Worm (Caenorhabditis elegans) whole organism, L2 larva: ENCODE results near the gene clec-56.

Experiments used
- C34F6.9 ChIP-seq: fragments of 150-350 bp; optimal IDR thresholded peaks from 2 replicates; lab custom pipeline; 2014; ENCODE audit warnings: missing biosample characterization, missing genetic modification characterization
- F13H6.1 ChIP-seq: sonication (generic microtip); optimal IDR thresholded peaks from 2 replicates; lab custom pipeline; 2016; ENCODE audit warnings: missing genetic modification characterization, missing compliant biosample characterization
- Y55F3AM.14 ChIP-seq: fragments of 200-800 bp; sonication (Bioruptor generic); optimal IDR thresholded peaks from 2 replicates; lab custom pipeline; 2018; ENCODE audit warnings: mild to moderate bottlenecking, missing genetic modification characterization, missing compliant biosample characterization
- ZK546.5 ChIP-seq: sonication (generic microtip); optimal IDR thresholded peaks from 2 replicates; lab custom pipeline; 2017; ENCODE audit warnings: missing biosample characterization, missing genetic modification characterization
- alr-1 ChIP-seq: fragments of 150-350 bp; optimal IDR thresholded peaks from 2 replicates; lab custom pipeline; 2014; ENCODE audit warnings: missing biosample characterization, missing genetic modification characterization
- aly-2 ChIP-seq: fragments of 150-350 bp; optimal IDR thresholded peaks from 2 replicates; lab custom pipeline; 2014; ENCODE audit warnings: missing biosample characterization, missing genetic modification characterization
- ama-1 ChIP-seq: fragments of 150-350 bp; optimal IDR thresholded peaks from 2 replicates; lab custom pipeline; 2018; ENCODE audit warnings: inconsistent platforms
- blmp-1 ChIP-seq: sonication (generic microtip); optimal IDR thresholded peaks from 2 replicates; lab custom pipeline; 2017; ENCODE audit warnings: missing genetic modification characterization, mild to moderate bottlenecking, missing compliant biosample characterization, antibody characterized with exemption, moderate library complexity; ENCODE audit not compliant: insufficient read depth
- ceh-16 ChIP-seq: fragments of 150-350 bp; optimal IDR thresholded peaks from 2 replicates; lab custom pipeline; 2014; ENCODE audit warnings: missing biosample characterization, missing genetic modification characterization
- ceh-82 ChIP-seq: fragments of 150-350 bp; optimal IDR thresholded peaks from 2 replicates; lab custom pipeline; 2014; ENCODE audit warnings: missing biosample characterization, missing genetic modification characterization
- dmd-4 ChIP-seq: sonication (generic microtip); optimal IDR thresholded peaks from 2 replicates; lab custom pipeline; 2017; ENCODE audit warnings: missing biosample characterization, missing genetic modification characterization
- egl-27 ChIP-seq: sonication (generic microtip); optimal IDR thresholded peaks from 3 replicates; lab custom pipeline; 2017; ENCODE audit warnings: missing biosample characterization, missing genetic modification reagents, missing genetic modification characterization
- elt-1 ChIP-seq: fragments of 150-350 bp; optimal IDR thresholded peaks from 2 replicates; lab custom pipeline; 2014; ENCODE audit warnings: missing biosample characterization, missing genetic modification characterization
- elt-3 ChIP-seq: sonication (generic microtip); optimal IDR thresholded peaks from 2 replicates; lab custom pipeline; 2017; ENCODE audit warnings: missing biosample characterization, missing genetic modification characterization
- fos-1 ChIP-seq: fragments of 150-350 bp; optimal IDR thresholded peaks from 2 replicates; lab custom pipeline; 2014; ENCODE audit warnings: missing biosample characterization, missing genetic modification characterization
- gmeb-1 ChIP-seq: fragments of 150-350 bp; optimal IDR thresholded peaks from 2 replicates; lab custom pipeline; 2014; ENCODE audit warnings: missing biosample characterization, missing genetic modification characterization
- lin-11 ChIP-seq: fragments of 150-350 bp; sonication (generic microtip); optimal IDR thresholded peaks from 2 replicates; lab custom pipeline; 2014; ENCODE audit warnings: missing biosample characterization, missing genetic modification characterization, inconsistent platforms, mixed read lengths
- lin-13 ChIP-seq: fragments of 150-350 bp; optimal IDR thresholded peaks from 2 replicates; lab custom pipeline; 2014; ENCODE audit warnings: missing biosample characterization, missing genetic modification reagents, missing genetic modification characterization
- lsy-2 ChIP-seq, 2 experiments: fragments of 150-350 bp in 1 of 2; sonication (generic microtip) in 1 of 2; optimal IDR thresholded peaks; 2 replicates each; lab custom pipeline; 2014 to 2017; ENCODE audit warnings: missing biosample characterization in 2 of 2, missing genetic modification characterization in 2 of 2
- mab-5 ChIP-seq: fragments of 150-350 bp; optimal IDR thresholded peaks from 2 replicates; lab custom pipeline; 2014; ENCODE audit warnings: missing biosample characterization, missing genetic modification characterization
- mbf-1 ChIP-seq: sonication (generic microtip); optimal IDR thresholded peaks from 2 replicates; lab custom pipeline; 2017; ENCODE audit warnings: missing biosample characterization, missing genetic modification characterization
- nhr-10 ChIP-seq: sonication (generic microtip); optimal IDR thresholded peaks from 2 replicates; lab custom pipeline; 2017; ENCODE audit warnings: missing biosample characterization, missing genetic modification characterization
- nhr-11 ChIP-seq: fragments of 150-350 bp; optimal IDR thresholded peaks from 2 replicates; lab custom pipeline; 2014; ENCODE audit warnings: missing biosample characterization, missing genetic modification characterization
- nhr-12 ChIP-seq: fragments of 150-350 bp; optimal IDR thresholded peaks from 2 replicates; lab custom pipeline; 2014; ENCODE audit warnings: missing biosample characterization, missing genetic modification characterization
- nhr-129 ChIP-seq: fragments of 150-350 bp; optimal IDR thresholded peaks from 2 replicates; lab custom pipeline; 2014; ENCODE audit warnings: missing biosample characterization, missing genetic modification characterization
- nhr-21 ChIP-seq: fragments of 150-350 bp; optimal IDR thresholded peaks from 2 replicates; lab custom pipeline; 2014; ENCODE audit warnings: missing biosample characterization, missing genetic modification characterization
- nhr-23 ChIP-seq: fragments of 150-350 bp; optimal IDR thresholded peaks from 2 replicates; lab custom pipeline; 2014; ENCODE audit warnings: missing biosample characterization, missing genetic modification reagents, missing genetic modification characterization
- nhr-237 ChIP-seq: fragments of 150-350 bp; optimal IDR thresholded peaks from 2 replicates; lab custom pipeline; 2014; ENCODE audit warnings: missing biosample characterization, missing genetic modification characterization
- nhr-25 ChIP-seq: fragments of 150-350 bp; sonication (generic microtip); optimal IDR thresholded peaks from 3 replicates; lab custom pipeline; 2014; ENCODE audit warnings: missing biosample characterization, missing genetic modification characterization
- nhr-6 ChIP-seq: fragments of 150-350 bp; optimal IDR thresholded peaks from 2 replicates; lab custom pipeline; 2014; ENCODE audit warnings: missing biosample characterization, missing genetic modification characterization
- nhr-77 ChIP-seq: fragments of 150-350 bp; optimal IDR thresholded peaks from 2 replicates; lab custom pipeline; 2014; ENCODE audit warnings: missing biosample characterization, missing genetic modification characterization
- peb-1 ChIP-seq: fragments of 150-350 bp; optimal IDR thresholded peaks from 2 replicates; lab custom pipeline; 2014; ENCODE audit warnings: missing biosample characterization, missing genetic modification characterization
- skn-1 ChIP-seq: sonication (generic microtip); optimal IDR thresholded peaks from 2 replicates; lab custom pipeline; 2017; ENCODE audit warnings: missing biosample characterization, missing genetic modification characterization
- sma-3 ChIP-seq: sonication (generic microtip); optimal IDR thresholded peaks from 2 replicates; lab custom pipeline; 2016; ENCODE audit warnings: missing genetic modification reagents, missing genetic modification characterization, missing compliant biosample characterization
- sma-9 ChIP-seq, 2 experiments: fragments of 150-350 bp in 1 of 2; sonication (generic microtip) in 1 of 2; optimal IDR thresholded peaks; 2 replicates each; lab custom pipeline; 2014 to 2016; ENCODE audit warnings: missing genetic modification characterization in 2 of 2, mild to moderate bottlenecking in 1 of 2, missing biosample characterization in 1 of 2, missing compliant biosample characterization in 1 of 2, missing genetic modification reagents in 1 of 2, moderate library complexity in 1 of 2
- unc-39 ChIP-seq: fragments of 150-350 bp; optimal IDR thresholded peaks from 2 replicates; lab custom pipeline; 2014; ENCODE audit warnings: missing biosample characterization, missing genetic modification characterization
- unc-55 ChIP-seq: fragments of 150-350 bp; sonication (generic microtip); optimal IDR thresholded peaks from 3 replicates; lab custom pipeline; 2014; ENCODE audit warnings: missing biosample characterization, missing genetic modification reagents, missing genetic modification characterization
- zag-1 ChIP-seq: fragments of 150-350 bp; optimal IDR thresholded peaks from 2 replicates; lab custom pipeline; 2014; ENCODE audit warnings: missing biosample characterization, missing genetic modification characterization
- ztf-11 ChIP-seq: sonication (generic microtip); optimal IDR thresholded peaks from 2 replicates; lab custom pipeline; 2017; ENCODE audit warnings: missing biosample characterization, missing genetic modification characterization
- ztf-4 ChIP-seq: fragments of 150-350 bp; optimal IDR thresholded peaks from 2 replicates; lab custom pipeline; 2014; ENCODE audit warnings: missing biosample characterization, missing genetic modification characterization

clec-56 gene

ce11 chrV:14474099-14474498 lies at the start of gene clec-56:
Gene clec-56, plus strand, starts transcription at chrV:14474399.
- TF ChIP-seq nhr-23 (tag; lab: Kevin White, UChicago): no peak
- TF ChIP-seq fos-1 (tag; lab: Kevin White, UChicago): no peak
- no peak for TF ChIP-seq ZK546.5 (tag; lab: Kevin White, UChicago)
- no peak for TF ChIP-seq sma-3 (GFP tag; lab: Kevin White, UChicago)
- no peak for TF ChIP-seq Y55F3AM.14 (GFP tag; lab: Kevin White, UChicago)
- no peak for TF ChIP-seq ztf-4 (tag; lab: Kevin White, UChicago)
- TF ChIP-seq skn-1 (tag; lab: Kevin White, UChicago): no peak
- TF ChIP-seq ztf-11 (tag; lab: Kevin White, UChicago): no peak
- no peak for TF ChIP-seq gmeb-1 (tag; lab: Kevin White, UChicago)
- TF ChIP-seq lin-13 (GFP tag; lab: Kevin White, UChicago): no peak
- TF ChIP-seq mbf-1 (tag; lab: Kevin White, UChicago): no peak
- no peak for TF ChIP-seq nhr-77 (tag; lab: Kevin White, UChicago)
- no peak for TF ChIP-seq nhr-12 (tag; lab: Kevin White, UChicago)
- TF ChIP-seq nhr-21 (tag; lab: Kevin White, UChicago): no peak
- no peak for TF ChIP-seq nhr-129 (tag; lab: Kevin White, UChicago)
- TF ChIP-seq ceh-82 (tag; lab: Kevin White, UChicago): no peak
- no peak for TF ChIP-seq lsy-2 (tag; optimal IDR thresholded peaks at IDR 0.05; lab: Kevin White, UChicago)
- TF ChIP-seq unc-39 (tag; lab: Kevin White, UChicago): no peak
- TF ChIP-seq peb-1 (tag; lab: Kevin White, UChicago): no peak
- TF ChIP-seq nhr-6: no peak
- TF ChIP-seq, all 48 proteins: peak for 0

ce11 chrV:14424958-14425492 lies 49.2 kb upstream of the clec-56 start, which contains the start of gene rrsr-1:
Gene rrsr-1, minus strand, starts transcription at chrV:14425008.
- no peak for TF ChIP-seq ama-1 (lab: Kevin White, UChicago)
- TF ChIP-seq nhr-237: no peak
- no peak for TF ChIP-seq nhr-10
- TF ChIP-seq nhr-12 (tag; lab: Kevin White, UChicago): no peak
- TF ChIP-seq C34F6.9 (tag; lab: Kevin White, UChicago): peak; percentile 56
- no peak for TF ChIP-seq alr-1 (tag; lab: Kevin White, UChicago)
- TF ChIP-seq elt-3: no peak
- no peak for TF ChIP-seq Y55F3AM.14 (GFP tag; lab: Kevin White, UChicago)
- peak; percentile 62 for TF ChIP-seq skn-1 (tag; lab: Kevin White, UChicago)
- peak; percentile 38 for TF ChIP-seq F13H6.1 (tag; lab: Kevin White, UChicago)
- no peak for TF ChIP-seq gmeb-1 (tag; lab: Kevin White, UChicago)
- peak in 1 of 2 experiments; percentile 33 for TF ChIP-seq lsy-2 (tag; optimal IDR thresholded peaks at IDR 0.05; lab: Kevin White, UChicago)
- no peak for TF ChIP-seq ztf-4 (tag; lab: Kevin White, UChicago)
- TF ChIP-seq nhr-129 (tag; lab: Kevin White, UChicago): peak; percentile 46
- no peak for TF ChIP-seq unc-39 (tag; lab: Kevin White, UChicago)
- no peak for TF ChIP-seq nhr-77 (tag; lab: Kevin White, UChicago)
- no peak for TF ChIP-seq ZK546.5 (tag; lab: Kevin White, UChicago)
- no peak for TF ChIP-seq zag-1 (tag; lab: Kevin White, UChicago)
- TF ChIP-seq sma-9 (GFP tag; optimal IDR thresholded peaks at IDR 0.05; lab: Kevin White, UChicago): peak; percentile 47
- TF ChIP-seq sma-9 (tag; optimal IDR thresholded peaks at IDR 0.05; lab: Kevin White, UChicago): no peak
- peak; percentile 54 for TF ChIP-seq unc-55 (GFP tag; lab: Kevin White, UChicago)
- TF ChIP-seq blmp-1 (tag; lab: Kevin White, UChicago): no peak
- TF ChIP-seq sma-3 (GFP tag; lab: Kevin White, UChicago): peak; percentile 28
- no peak for TF ChIP-seq nhr-21 (tag; lab: Kevin White, UChicago)
- TF ChIP-seq dmd-4 (tag; lab: Kevin White, UChicago): no peak
- TF ChIP-seq ceh-82 (tag; lab: Kevin White, UChicago): no peak
- TF ChIP-seq egl-27 (tag; lab: Kevin White, UChicago): no peak
- peak; percentile 38 for TF ChIP-seq lin-11 (tag; lab: Kevin White, UChicago)
- TF ChIP-seq, all 48 proteins: peak for 9

ce11 chrV:14426013-14426412 lies 48.2 kb upstream of the clec-56 start:
- no peak for TF ChIP-seq nhr-11 (tag; lab: Kevin White, UChicago)
- no peak for TF ChIP-seq ama-1 (lab: Kevin White, UChicago)
- TF ChIP-seq elt-1 (tag; lab: Kevin White, UChicago): no peak
- TF ChIP-seq ceh-16: no peak
- no peak for TF ChIP-seq gmeb-1 (tag; lab: Kevin White, UChicago)
- TF ChIP-seq fos-1 (tag; lab: Kevin White, UChicago): no peak
- no peak for TF ChIP-seq nhr-25 (tag; lab: Kevin White, UChicago)
- TF ChIP-seq mab-5 (tag; lab: Kevin White, UChicago): no peak
- TF ChIP-seq ZK546.5 (tag; lab: Kevin White, UChicago): no peak
- TF ChIP-seq skn-1 (tag; lab: Kevin White, UChicago): no peak
- TF ChIP-seq aly-2 (tag; lab: Kevin White, UChicago): no peak
- TF ChIP-seq sma-9 (GFP tag; optimal IDR thresholded peaks at IDR 0.05; lab: Kevin White, UChicago): no peak
- no peak for TF ChIP-seq sma-9 (tag; optimal IDR thresholded peaks at IDR 0.05; lab: Kevin White, UChicago)
- TF ChIP-seq lin-13 (GFP tag; lab: Kevin White, UChicago): no peak
- TF ChIP-seq, all 48 proteins: peak for 0
